Worm (Caenorhabditis elegans) whole organism, late embryonic: ENCODE data around the gene F26F2.13.

Source experiments
- F13H6.1 ChIP-seq: sonication (generic microtip); optimal IDR thresholded peaks from 2 replicates; lab custom pipeline; 2016; ENCODE audit warnings: missing genetic modification characterization, missing compliant biosample characterization
- T23F11.4 ChIP-seq: fragments of 200-800 bp; sonication (Bioruptor generic); optimal IDR thresholded peaks from 2 replicates; lab custom pipeline; 2018; ENCODE audit warnings: mild to moderate bottlenecking, missing genetic modification characterization, missing compliant biosample characterization
- Y22D7AL.16 ChIP-seq: sonication (generic microtip); optimal IDR thresholded peaks from 2 replicates; lab custom pipeline; 2016; ENCODE audit warnings: missing genetic modification characterization, missing compliant biosample characterization
- ama-1 ChIP-seq: fragments of 150-350 bp; optimal IDR thresholded peaks from 2 replicates; lab custom pipeline; 2014
- ceh-14 ChIP-seq: sonication (generic microtip); optimal IDR thresholded peaks from 2 replicates; lab custom pipeline; 2016; ENCODE audit warnings: missing genotype, missing genetic modification characterization, missing compliant biosample characterization
- ceh-19 ChIP-seq: fragments of 200-800 bp; sonication (Bioruptor generic); optimal IDR thresholded peaks from 2 replicates; lab custom pipeline; 2018; ENCODE audit warnings: mild to moderate bottlenecking, missing genetic modification characterization, missing compliant biosample characterization
- ceh-24 ChIP-seq: sonication (generic microtip); optimal IDR thresholded peaks from 2 replicates; lab custom pipeline; 2016; ENCODE audit warnings: mild to moderate bottlenecking, missing genetic modification characterization, missing compliant biosample characterization
- ceh-30 ChIP-seq: fragments of 150-350 bp; optimal IDR thresholded peaks from 2 replicates; lab custom pipeline; 2014; ENCODE audit warnings: missing biosample characterization, missing genetic modification characterization
- ceh-34 ChIP-seq: sonication (generic microtip); optimal IDR thresholded peaks from 2 replicates; lab custom pipeline; 2016; ENCODE audit warnings: mild to moderate bottlenecking, missing genetic modification characterization, missing compliant biosample characterization
- ceh-45 ChIP-seq: fragments of 200-800 bp; sonication (Bioruptor generic); IDR thresholded peaks from 2 replicates; pipeline ENCODE4 v1.3.6; 2022; ENCODE audit warnings: missing genetic modification reagents, missing genetic modification characterization, missing compliant biosample characterization
- ceh-48 ChIP-seq: sonication (generic microtip); optimal IDR thresholded peaks from 2 replicates; lab custom pipeline; 2016; ENCODE audit warnings: missing genetic modification characterization, inconsistent platforms, missing compliant biosample characterization
- ceh-9 ChIP-seq: sonication (generic microtip); optimal IDR thresholded peaks from 2 replicates; lab custom pipeline; 2016; ENCODE audit warnings: mild to moderate bottlenecking, missing genetic modification characterization, inconsistent platforms, missing compliant biosample characterization
- che-1 ChIP-seq: sonication (generic microtip); optimal IDR thresholded peaks from 2 replicates; lab custom pipeline; 2016; ENCODE audit warnings: mild to moderate bottlenecking, missing genetic modification characterization, missing compliant biosample characterization
- elt-4 ChIP-seq: sonication (generic microtip); optimal IDR thresholded peaks from 2 replicates; lab custom pipeline; 2016; ENCODE audit warnings: missing genetic modification characterization, missing compliant biosample characterization
- fax-1 ChIP-seq: sonication (generic microtip); optimal IDR thresholded peaks from 2 replicates; lab custom pipeline; 2016; ENCODE audit warnings: missing genotype, missing genetic modification characterization, missing compliant biosample characterization
- fkh-10 ChIP-seq: fragments of 150-350 bp; optimal IDR thresholded peaks from 2 replicates; lab custom pipeline; 2014; ENCODE audit warnings: missing biosample characterization, missing genetic modification reagents, missing genetic modification characterization
- gmeb-2 ChIP-seq: sonication (generic microtip); optimal IDR thresholded peaks from 2 replicates; lab custom pipeline; 2016; ENCODE audit warnings: missing genetic modification characterization, inconsistent platforms, missing compliant biosample characterization
- hlh-13 ChIP-seq: fragments of 200-800 bp; sonication (Bioruptor generic); optimal IDR thresholded peaks from 2 replicates; lab custom pipeline; 2018; ENCODE audit warnings: mild to moderate bottlenecking, missing genetic modification characterization, missing compliant biosample characterization
- hlh-30 ChIP-seq: sonication (generic microtip); optimal IDR thresholded peaks from 2 replicates; lab custom pipeline; 2017; ENCODE audit warnings: antibody characterized with exemption, missing genetic modification characterization, missing compliant biosample characterization; ENCODE audit not compliant: insufficient read depth
- hlh-8 ChIP-seq: sonication (generic microtip); optimal IDR thresholded peaks from 2 replicates; lab custom pipeline; 2016; ENCODE audit warnings: missing genotype, missing genetic modification characterization, missing compliant biosample characterization
- lim-6 ChIP-seq: sonication (generic microtip); optimal IDR thresholded peaks from 2 replicates; lab custom pipeline; 2016; ENCODE audit warnings: missing genetic modification characterization, missing compliant biosample characterization
- madf-2 ChIP-seq: sonication (generic microtip); optimal IDR thresholded peaks from 2 replicates; lab custom pipeline; 2017; ENCODE audit warnings: missing genetic modification characterization, missing compliant biosample characterization
- mec-3 ChIP-seq: sonication (generic microtip); optimal IDR thresholded peaks from 2 replicates; lab custom pipeline; 2016; ENCODE audit warnings: borderline replicate concordance, missing genetic modification characterization, missing compliant biosample characterization
- nfya-1 ChIP-seq: sonication (generic microtip); optimal IDR thresholded peaks from 2 replicates; lab custom pipeline; 2017; ENCODE audit warnings: missing genetic modification characterization, mild to moderate bottlenecking, missing compliant biosample characterization, antibody characterized with exemption, moderate library complexity
- nhr-11 ChIP-seq: fragments of 150-350 bp; optimal IDR thresholded peaks from 2 replicates; lab custom pipeline; 2014; ENCODE audit warnings: missing biosample characterization, missing genetic modification characterization
- odd-2 ChIP-seq: sonication (generic microtip); optimal IDR thresholded peaks from 2 replicates; lab custom pipeline; 2017; ENCODE audit warnings: antibody characterized with exemption, mild to moderate bottlenecking, missing genetic modification characterization, missing compliant biosample characterization
- pag-3 ChIP-seq: sonication (generic microtip); optimal IDR thresholded peaks from 2 replicates; lab custom pipeline; 2016; ENCODE audit warnings: missing compliant biosample characterization, missing genetic modification characterization, borderline replicate concordance
- pat-9 ChIP-seq: fragments of 200-800 bp; sonication (Bioruptor generic); optimal IDR thresholded peaks from 2 replicates; lab custom pipeline; 2018; ENCODE audit warnings: mild to moderate bottlenecking, missing genetic modification characterization, moderate library complexity, missing compliant biosample characterization
- pha-4 ChIP-seq: fragments of 150-350 bp; optimal IDR thresholded peaks from 2 replicates; lab custom pipeline; 2018; ENCODE audit warnings: missing biosample characterization, missing genetic modification reagents, missing genetic modification characterization
- sdc-2 ChIP-seq: sonication (generic microtip); optimal IDR thresholded peaks from 2 replicates; lab custom pipeline; 2016; ENCODE audit warnings: missing genotype, missing genetic modification characterization, missing compliant biosample characterization
- syd-9 ChIP-seq: sonication (generic microtip); optimal IDR thresholded peaks from 2 replicates; lab custom pipeline; 2016; ENCODE audit warnings: mild to moderate bottlenecking, missing genetic modification characterization, moderate library complexity, missing compliant biosample characterization
- tbx-2 ChIP-seq: sonication (generic microtip); optimal IDR thresholded peaks from 2 replicates; lab custom pipeline; 2016; ENCODE audit warnings: missing genetic modification characterization, missing compliant biosample characterization
- tbx-7 ChIP-seq: sonication (generic microtip); optimal IDR thresholded peaks from 2 replicates; lab custom pipeline; 2016; ENCODE audit warnings: missing genotype, missing genetic modification characterization, missing compliant biosample characterization
- unc-3 ChIP-seq, 2 experiments: fragments of 200-800 bp in 1 of 2; sonication (Bioruptor generic) in 1 of 2; sonication (generic microtip) in 1 of 2; conservative IDR thresholded peaks in 1 of 2; optimal IDR thresholded peaks in 1 of 2; 2 replicates each; pipeline versions ENCODE4 v1.3.6 to Lab custom; 2016 to 2022; ENCODE audit warnings: missing compliant biosample characterization in 2 of 2, missing genetic modification characterization in 2 of 2, missing genetic modification reagents in 1 of 2
- unc-42 ChIP-seq: sonication (generic microtip); optimal IDR thresholded peaks from 2 replicates; lab custom pipeline; 2016; ENCODE audit warnings: missing genotype, missing genetic modification characterization, missing compliant biosample characterization
- unc-86 ChIP-seq: sonication (generic microtip); optimal IDR thresholded peaks from 2 replicates; lab custom pipeline; 2016; ENCODE audit warnings: missing genetic modification characterization, missing compliant biosample characterization
- zip-5 ChIP-seq: sonication (generic microtip); optimal IDR thresholded peaks from 2 replicates; lab custom pipeline; 2016; ENCODE audit warnings: missing genetic modification characterization, missing compliant biosample characterization
- ztf-16 ChIP-seq: sonication (generic microtip); optimal IDR thresholded peaks from 2 replicates; lab custom pipeline; 2017; ENCODE audit warnings: missing genetic modification characterization, missing compliant biosample characterization

The F26F2.13 gene

ce11 chrV:20544610-20545009 lies 19.5 kb upstream of the F26F2.13 start:
- TF ChIP-seq ceh-48 (no peak), tbx-7 (tag; lab: Kevin White, UChicago) (no peak), nfya-1 (tag; lab: Kevin White, UChicago) (no peak), unc-42 (tag; lab: Kevin White, UChicago) (no peak), fkh-10 (GFP tag; lab: Kevin White, UChicago) (no peak), mec-3 (no peak), ama-1 (lab: Kevin White, UChicago) (no peak), unc-3 (GFP tag; conservative IDR thresholded peaks at IDR 0.05; lab: Robert Waterston, UW) (no peak), unc-3 (tag; optimal IDR thresholded peaks at IDR 0.05; lab: Kevin White, UChicago) (no peak), T23F11.4 (GFP tag; lab: Kevin White, UChicago) (no peak), ceh-34 (tag; lab: Kevin White, UChicago) (no peak), ceh-9 (no peak), ceh-45 (no peak), pha-4 (tag; lab: Kevin White, UChicago) (no peak), hlh-8 (no peak), elt-4 (no peak), ceh-14 (tag; lab: Kevin White, UChicago) (no peak), ceh-24 (tag; lab: Kevin White, UChicago) (no peak)

- TF ChIP-seq nhr-11 (no peak), ceh-19 (no peak), pat-9 (tag; lab: Kevin White, UChicago) (no peak), sdc-2 (tag; lab: Kevin White, UChicago) (no peak), zip-5 (tag; lab: Kevin White, UChicago) (no peak), tbx-7 (tag; lab: Kevin White, UChicago) (no peak), Y22D7AL.16 (tag; lab: Kevin White, UChicago) (no peak), nfya-1 (tag; lab: Kevin White, UChicago) (no peak), tbx-2 (tag; lab: Kevin White, UChicago) (no peak), ztf-16 (tag; lab: Kevin White, UChicago) (no peak)
Measured at ce11 chrV:20545742-20546141, 18.4 kb upstream of the F26F2.13 start.

DNA sequence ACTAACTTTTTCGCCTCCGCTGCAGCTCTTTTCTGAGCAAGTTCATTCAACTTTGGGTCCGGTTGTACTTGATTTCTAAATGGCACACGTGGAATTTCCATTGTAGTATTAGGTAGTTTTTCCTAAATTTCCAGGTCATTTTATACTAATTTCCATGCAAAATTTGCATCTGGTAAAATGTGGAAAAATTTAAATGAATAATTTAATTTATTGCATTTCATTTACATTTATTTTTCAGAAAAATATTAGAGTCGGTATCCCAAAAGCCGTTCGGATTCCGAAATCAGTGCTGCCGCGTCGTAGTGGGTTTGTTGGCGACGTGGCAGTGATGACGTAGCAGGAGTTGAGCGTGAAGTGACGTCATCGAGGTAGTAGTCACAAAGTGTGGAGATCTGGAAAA lies 17.1 kb upstream of the F26F2.13 start, which contains the start of gene Y38H6C.18:
Gene Y38H6C.18, minus strand, starts transcription at position 101 of the 400 bp plus-strand sequence.
- no peak for TF ChIP-seq ceh-48
- no peak for TF ChIP-seq ztf-16 (tag; lab: Kevin White, UChicago)
- TF ChIP-seq unc-42 (tag; lab: Kevin White, UChicago) = no peak
- TF ChIP-seq T23F11.4 (GFP tag; lab: Kevin White, UChicago) = no peak
- TF ChIP-seq zip-5 (tag; lab: Kevin White, UChicago) = no peak
- no peak for TF ChIP-seq pag-3 (tag; lab: Kevin White, UChicago)
- TF ChIP-seq ceh-30 (tag; lab: Kevin White, UChicago) = no peak
- no peak for TF ChIP-seq gmeb-2 (tag; lab: Kevin White, UChicago)
- TF ChIP-seq odd-2 (tag; lab: Kevin White, UChicago) = no peak
- no peak for TF ChIP-seq F13H6.1
- no peak for TF ChIP-seq fax-1 (tag; lab: Kevin White, UChicago)
- TF ChIP-seq, all 69 proteins: peak for 0

DNA sequence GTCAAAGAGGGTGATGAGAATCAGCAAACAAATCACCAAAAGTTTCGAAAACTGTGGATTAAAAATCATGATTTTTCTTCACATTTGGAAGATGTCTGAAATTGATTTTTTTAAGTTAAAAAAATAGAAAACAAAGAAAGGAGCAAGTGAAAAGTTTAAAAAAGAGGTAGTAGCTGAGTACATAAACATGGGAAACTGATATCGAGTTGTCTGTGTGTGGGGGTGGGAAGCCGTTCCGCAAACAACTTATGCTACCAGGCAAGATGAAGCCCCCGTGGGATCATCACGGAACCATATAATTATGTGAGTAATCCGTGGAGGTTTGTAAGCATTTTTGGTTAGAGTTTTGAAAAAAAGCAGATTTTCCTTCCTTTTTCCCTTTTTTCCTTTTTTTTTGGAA lies 13.1 kb upstream of the F26F2.13 start, which contains the start of gene Y38H6C.20:
Gene Y38H6C.20, minus strand, starts transcription at position 101 of the 400 bp plus-strand sequence.
- TF ChIP-seq ama-1 (lab: Kevin White, UChicago) = no peak
- no peak for TF ChIP-seq syd-9 (tag; lab: Kevin White, UChicago)
- TF ChIP-seq lim-6 (tag; lab: Kevin White, UChicago) = no peak
- no peak for TF ChIP-seq ceh-24 (tag; lab: Kevin White, UChicago)
- TF ChIP-seq che-1 (tag; lab: Kevin White, UChicago) = no peak
- TF ChIP-seq ceh-34 (tag; lab: Kevin White, UChicago) = no peak
- TF ChIP-seq hlh-30 = no peak
- TF ChIP-seq hlh-13 (GFP tag; lab: Kevin White, UChicago) = no peak
- TF ChIP-seq madf-2 (tag; lab: Kevin White, UChicago) = no peak
- TF ChIP-seq F13H6.1 = no peak
- TF ChIP-seq unc-86 (tag; lab: Kevin White, UChicago) = no peak
- no peak for TF ChIP-seq nhr-11
